Worm (Caenorhabditis elegans): ENCODE results near the gene tsp-11.

- TF ChIP-seq ref-2 (tag; optimal IDR thresholded peaks at IDR 0.05) (no peak), nhr-11 (tag; optimal IDR thresholded peaks at IDR 0.05) (no peak), unc-86 (tag; optimal IDR thresholded peaks at IDR 0.05) (no peak), ceh-22 (tag; optimal IDR thresholded peaks at IDR 0.05) (no peak), ceh-34 (tag; optimal IDR thresholded peaks at IDR 0.05) (no peak), pax-1 (tag; optimal IDR thresholded peaks at IDR 0.05) (no peak), ceh-31 (tag; optimal IDR thresholded peaks at IDR 0.05) (no peak), ama-1 (optimal IDR thresholded peaks at IDR 0.05) (no peak), T23F11.4 (GFP tag; optimal IDR thresholded peaks at IDR 0.05) (no peak), ceh-2 (tag; optimal IDR thresholded peaks at IDR 0.05) (no peak), elt-4 (tag; optimal IDR thresholded peaks at IDR 0.05) (no peak), lim-6 (tag; optimal IDR thresholded peaks at IDR 0.05) (no peak), tbx-2 (tag; optimal IDR thresholded peaks at IDR 0.05) (no peak)
These were observed 9.8 kb downstream of the tsp-11 start for ce11 chrX:9172733-9173132.
